Fruit fly (Drosophila melanogaster): ENCODE data around the gene CG3348.

The CG3348 gene

DNA sequence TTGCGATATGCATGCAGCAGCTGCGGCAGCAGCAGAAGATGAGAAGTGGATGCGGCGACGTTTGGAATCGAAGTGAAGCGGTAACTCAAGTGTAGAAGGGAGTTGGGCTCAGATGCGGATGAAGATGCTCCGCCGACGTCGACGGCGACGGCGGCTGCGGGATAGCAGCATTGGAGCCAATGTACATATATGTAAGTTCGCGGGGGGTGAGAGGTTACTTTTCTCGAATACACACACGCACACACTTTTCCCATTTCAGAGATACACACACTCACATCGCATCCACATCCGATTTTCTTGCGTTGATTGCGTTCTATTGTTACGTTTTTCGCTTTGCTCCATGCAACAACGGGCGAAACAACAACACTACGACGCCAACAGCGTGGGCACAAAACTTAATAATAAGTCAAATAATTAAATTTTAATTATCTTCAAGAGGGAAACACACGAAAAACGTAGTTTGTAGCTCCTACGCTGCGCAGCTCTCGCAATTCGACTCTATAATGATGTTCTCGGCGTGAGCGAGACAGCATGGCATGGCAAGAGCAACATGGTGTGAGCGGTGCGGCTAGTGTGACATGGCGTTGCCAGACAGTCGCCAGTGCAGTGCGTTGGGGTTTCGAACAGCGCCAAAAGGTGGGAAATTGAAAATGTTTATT lies 47.1 kb downstream of the CG3348 start, which contains the start of gene CG18766:
CG18766 (minus strand) TSS at position 508 of the 659 bp plus-strand sequence.
- TF ChIP-seq CTCF (optimal IDR thresholded peaks at IDR 0.05) (peak; percentile 53 to 65), CG8478 (optimal IDR thresholded peaks at IDR 0.05) (peak; percentile 11)

DNA sequence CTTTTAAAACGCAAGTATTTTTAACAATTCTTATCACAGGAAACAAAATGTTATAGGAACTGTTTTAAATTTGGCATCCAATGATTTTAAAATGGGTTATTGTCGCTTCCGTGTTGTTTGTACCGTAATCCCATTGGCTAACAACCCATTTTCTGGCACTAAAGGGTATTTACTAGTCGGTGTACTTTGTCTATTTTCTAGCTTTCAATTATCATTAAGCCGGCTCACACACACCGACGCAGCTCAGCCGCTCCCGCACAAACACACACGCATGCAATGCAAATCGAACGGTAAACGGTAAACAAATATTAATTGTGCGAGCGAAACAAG lies 47.6 kb downstream of the CG3348 start:
- no peak for TF ChIP-seq CG8478 (optimal IDR thresholded peaks at IDR 0.05)
- TF ChIP-seq CTCF (optimal IDR thresholded peaks at IDR 0.05): no peak

All from S2 (cell line).